Fruit fly (Drosophila melanogaster) whole organism, embryonic: ENCODE data around the gene Fer3HCH.
A peak's percentile ranks its signal among the peaks of the same experiment; 100 is the strongest.

Experiments
- Aef1 ChIP-seq: fragments of 200-800 bp; sonication (Bioruptor generic); IDR thresholded peaks from 3 replicates; pipeline ENCODE4 v1.3.6; 2022; ENCODE audit warnings: missing biosample characterization, missing genetic modification characterization
- CG10431 ChIP-seq: fragments of 200-800 bp; sonication (Bioruptor generic); optimal IDR thresholded peaks from 3 replicates; lab custom pipeline; 2018; ENCODE audit warnings: missing biosample characterization, mild to moderate bottlenecking, missing genetic modification characterization
- CG10462 ChIP-seq: fragments of 200-800 bp; sonication (Bioruptor generic); optimal IDR thresholded peaks from 2 replicates; lab custom pipeline; 2016; ENCODE audit warnings: missing biosample characterization, missing genetic modification characterization
- CG11696 ChIP-seq: fragments of 200-800 bp; sonication (Bioruptor generic); IDR thresholded peaks from 2 replicates; pipeline ENCODE4 v1.3.6; 2022; ENCODE audit warnings: missing biosample characterization, missing genetic modification characterization
- CG11723 ChIP-seq: fragments of 200-800 bp; sonication (Bioruptor generic); optimal IDR thresholded peaks from 2 replicates; lab custom pipeline; 2017; ENCODE audit warnings: missing biosample characterization, mild to moderate bottlenecking, missing genetic modification characterization
- CG2129 ChIP-seq: fragments of 200-800 bp; sonication (Bioruptor generic); IDR thresholded peaks from 2 replicates; pipeline ENCODE4 v1.3.6; 2022; ENCODE audit warnings: missing biosample characterization, missing genetic modification characterization; ENCODE audit not compliant: partially characterized antibody
- CG30020 ChIP-seq: fragments of 200-800 bp; optimal IDR thresholded peaks from 2 replicates; lab custom pipeline; 2019; ENCODE audit warnings: missing biosample characterization, mild to moderate bottlenecking, missing genetic modification characterization, moderate library complexity
- CG31441 ChIP-seq: fragments of 200-800 bp; sonication (Bioruptor generic); IDR thresholded peaks from 2 replicates; pipeline ENCODE4 v1.3.6; 2022; ENCODE audit warnings: missing biosample characterization, missing genetic modification characterization
- CG32772 ChIP-seq: fragments of 200-800 bp; sonication (Bioruptor generic); IDR thresholded peaks from 2 replicates; pipeline ENCODE4 v1.3.6; 2022; ENCODE audit warnings: missing biosample characterization, missing genetic modification characterization
- CG42726 ChIP-seq: fragments of 200-800 bp; sonication (Bioruptor generic); IDR thresholded peaks from 2 replicates; pipeline ENCODE4 v1.3.6; 2022; ENCODE audit warnings: missing biosample characterization, missing genetic modification characterization; ENCODE audit not compliant: partially characterized antibody
- CG7963 ChIP-seq: fragments of 200-800 bp; sonication (Bioruptor generic); IDR thresholded peaks from 3 replicates; pipeline ENCODE4 v1.3.6; 2022; ENCODE audit warnings: missing biosample characterization, missing genetic modification characterization; ENCODE audit not compliant: partially characterized antibody
- CG8924 ChIP-seq: fragments of 200-800 bp; optimal IDR thresholded peaks from 3 replicates; lab custom pipeline; 2019; ENCODE audit warnings: missing biosample characterization, mild to moderate bottlenecking, missing genetic modification characterization, moderate library complexity
- CG9437 ChIP-seq: fragments of 200-800 bp; sonication (Bioruptor generic); optimal IDR thresholded peaks from 2 replicates; lab custom pipeline; 2018; ENCODE audit warnings: missing biosample characterization, mild to moderate bottlenecking, missing genetic modification characterization
- CG9609 ChIP-seq: fragments of 200-800 bp; sonication (Bioruptor generic); optimal IDR thresholded peaks from 3 replicates; lab custom pipeline; 2016; ENCODE audit warnings: missing biosample characterization, missing genetic modification characterization
- Fer1 ChIP-seq: fragments of 200-800 bp; sonication (Bioruptor generic); optimal IDR thresholded peaks from 2 replicates; lab custom pipeline; 2017; ENCODE audit warnings: missing biosample characterization, mild to moderate bottlenecking, missing genetic modification characterization
- Gsc ChIP-seq: fragments of 200-800 bp; sonication (Bioruptor generic); IDR thresholded peaks from 2 replicates; pipeline ENCODE4 v1.3.6; 2022; ENCODE audit warnings: missing biosample characterization, missing genetic modification characterization
- Gug ChIP-seq: fragments of 200-800 bp; sonication (Bioruptor generic); IDR thresholded peaks from 4 replicates; pipeline ENCODE4 v1.3.6; 2022; ENCODE audit warnings: missing biosample characterization, missing genetic modification characterization
- HLH3B ChIP-seq: fragments of 200-800 bp; sonication (Bioruptor generic); IDR thresholded peaks from 2 replicates; pipeline ENCODE4 v1.3.6; 2022; ENCODE audit warnings: missing biosample characterization, missing genetic modification characterization
- Mrtf ChIP-seq: fragments of 200-800 bp; sonication (Bioruptor generic); IDR thresholded peaks from 3 replicates; pipeline ENCODE4 v1.3.6; 2022; ENCODE audit warnings: missing biosample characterization, missing genetic modification characterization
- Ptx1 ChIP-seq: fragments of 200-800 bp; sonication (Bioruptor generic); IDR thresholded peaks from 2 replicates; pipeline ENCODE4 v1.3.6; 2022; ENCODE audit warnings: missing biosample characterization, missing genetic modification characterization
- Ravus ChIP-seq: fragments of 200-800 bp; sonication (Bioruptor generic); IDR thresholded peaks from 2 replicates; pipeline ENCODE4 v1.3.6; 2022; ENCODE audit warnings: missing biosample characterization, missing genetic modification characterization
- Rx ChIP-seq: fragments of 200-800 bp; sonication (Bioruptor generic); IDR thresholded peaks from 2 replicates; pipeline ENCODE4 v1.3.6; 2022; ENCODE audit warnings: missing biosample characterization, missing genetic modification characterization
- Six4 ChIP-seq: fragments of 200-800 bp; sonication (Bioruptor generic); optimal IDR thresholded peaks from 2 replicates; lab custom pipeline; 2016; ENCODE audit warnings: missing biosample characterization, missing genetic modification characterization
- Sry-β ChIP-seq: fragments of 200-800 bp; sonication (Bioruptor generic); optimal IDR thresholded peaks from 2 replicates; lab custom pipeline; 2018; ENCODE audit warnings: missing biosample characterization, mild to moderate bottlenecking, missing genetic modification characterization, moderate library complexity
- Ssrp ChIP-seq: fragments of 200-800 bp; sonication (Bioruptor generic); optimal IDR thresholded peaks from 2 replicates; lab custom pipeline; 2018; ENCODE audit warnings: missing biosample characterization, mild to moderate bottlenecking, missing genetic modification characterization, moderate library complexity
- Tbp ChIP-seq: fragments of >200 bp; optimal IDR thresholded peaks from 2 replicates; lab custom pipeline; 2018; ENCODE audit warnings: missing biosample characterization, missing genetic modification characterization
- al ChIP-seq: fragments of 200-800 bp; sonication (Bioruptor generic); IDR thresholded peaks from 2 replicates; pipeline ENCODE4 v1.3.6; 2022; ENCODE audit warnings: missing biosample characterization, missing genetic modification characterization
- bab2 ChIP-seq: fragments of 200-800 bp; sonication (Bioruptor generic); optimal IDR thresholded peaks from 2 replicates; lab custom pipeline; 2016; ENCODE audit warnings: missing biosample characterization, missing genetic modification characterization
- bbx ChIP-seq: fragments of 200-800 bp; sonication (Bioruptor generic); IDR thresholded peaks from 2 replicates; pipeline ENCODE4 v1.3.6; 2022; ENCODE audit warnings: missing biosample characterization, missing genetic modification characterization; ENCODE audit not compliant: partially characterized antibody
- br ChIP-seq: fragments of >200 bp; optimal IDR thresholded peaks from 2 replicates; lab custom pipeline; 2017
- btn ChIP-seq: fragments of 200-800 bp; sonication (Bioruptor generic); optimal IDR thresholded peaks from 2 replicates; lab custom pipeline; 2016; ENCODE audit warnings: missing biosample characterization, missing genetic modification characterization
- cato ChIP-seq: fragments of 200-800 bp; sonication (Bioruptor generic); optimal IDR thresholded peaks from 2 replicates; lab custom pipeline; 2016; ENCODE audit warnings: missing biosample characterization, missing genetic modification characterization, borderline replicate concordance
- caup ChIP-seq: fragments of 200-800 bp; sonication (Bioruptor generic); optimal IDR thresholded peaks from 3 replicates; lab custom pipeline; 2017; ENCODE audit warnings: missing biosample characterization, mild to moderate bottlenecking, missing genetic modification characterization, moderate library complexity; ENCODE audit not compliant: severe bottlenecking
- corto ChIP-seq: fragments of 200-800 bp; sonication (Bioruptor generic); optimal IDR thresholded peaks from 2 replicates; lab custom pipeline; 2016; ENCODE audit warnings: missing biosample characterization, mild to moderate bottlenecking, missing genetic modification characterization, moderate library complexity
- dpn ChIP-seq, 2 experiments: fragments of 200-800 bp; sonication (Bioruptor generic); optimal IDR thresholded peaks; 3 replicates each; lab custom pipeline; 2016; ENCODE audit warnings: missing biosample characterization in 2 of 2, missing genetic modification characterization in 2 of 2
- grn ChIP-seq: fragments of 200-800 bp; sonication (Bioruptor generic); optimal IDR thresholded peaks from 3 replicates; lab custom pipeline; 2017; ENCODE audit warnings: missing biosample characterization, missing genetic modification characterization
- gt ChIP-seq: fragments of 200-800 bp; sonication (Bioruptor generic); IDR thresholded peaks from 2 replicates; pipeline ENCODE4 v1.3.6; 2022; ENCODE audit warnings: missing biosample characterization, missing genetic modification characterization
- lbe ChIP-seq: fragments of 200-800 bp; sonication (Bioruptor generic); optimal IDR thresholded peaks from 2 replicates; lab custom pipeline; 2016; ENCODE audit warnings: missing biosample characterization, mild to moderate bottlenecking, missing genetic modification characterization
- mam ChIP-seq: fragments of 200-800 bp; sonication (Bioruptor generic); optimal IDR thresholded peaks from 3 replicates; lab custom pipeline; 2016; ENCODE audit warnings: missing biosample characterization, missing genetic modification characterization
- nerfin-2 ChIP-seq: fragments of 200-800 bp; sonication (Bioruptor generic); IDR thresholded peaks from 2 replicates; pipeline ENCODE4 v1.3.6; 2022; ENCODE audit warnings: missing biosample characterization, missing genetic modification characterization; ENCODE audit not compliant: partially characterized antibody
- org-1 ChIP-seq: fragments of 200-800 bp; sonication (Bioruptor generic); optimal IDR thresholded peaks from 2 replicates; lab custom pipeline; 2017; ENCODE audit warnings: missing biosample characterization, missing genetic modification characterization
- otp ChIP-seq: fragments of 200-800 bp; sonication (Bioruptor generic); IDR thresholded peaks from 3 replicates; pipeline ENCODE4, ENCODE4 v1.3.6; 2022; ENCODE audit warnings: missing biosample characterization, missing genetic modification characterization
- pan ChIP-seq, 4 experiments: fragments of >200 bp in 3 of 4; fragments of 200-800 bp in 1 of 4; sonication (Bioruptor generic) in 1 of 4; optimal IDR thresholded peaks in 3 of 4; IDR thresholded peaks in 1 of 4; 2 replicates each; pipeline versions ENCODE4 v1.3.6 to Lab custom; 2017 to 2022; ENCODE audit warnings: missing biosample characterization in 2 of 4, missing genetic modification characterization in 2 of 4, mixed read lengths in 1 of 4
- prd ChIP-seq, 3 experiments: fragments of >200 bp in 2 of 3; fragments of 200-800 bp in 1 of 3; sonication (Bioruptor generic) in 1 of 3; optimal IDR thresholded peaks in 2 of 3; IDR thresholded peaks in 1 of 3; 2 replicates in 2 of 3; 3 replicates in 1 of 3; pipeline versions ENCODE4 v1.3.6 to Lab custom; 2017 to 2022; ENCODE audit warnings: missing biosample characterization in 1 of 3, missing genetic modification characterization in 1 of 3
- pzg ChIP-seq: fragments of 200-800 bp; sonication (Bioruptor generic); optimal IDR thresholded peaks from 3 replicates; lab custom pipeline; 2018; ENCODE audit warnings: missing biosample characterization, mild to moderate bottlenecking, missing genetic modification characterization, moderate library complexity
- scrt ChIP-seq: fragments of 200-800 bp; sonication (Bioruptor generic); optimal IDR thresholded peaks from 2 replicates; lab custom pipeline; 2018; ENCODE audit warnings: missing biosample characterization, mild to moderate bottlenecking, missing genetic modification characterization, moderate library complexity
- sna ChIP-seq: fragments of 200-800 bp; sonication (Bioruptor generic); IDR thresholded peaks from 2 replicates; pipeline ENCODE4 v1.3.6; 2022; ENCODE audit warnings: missing biosample characterization, missing genetic modification characterization; ENCODE audit not compliant: partially characterized antibody
- twi ChIP-seq: fragments of 200-800 bp; optimal IDR thresholded peaks from 2 replicates; lab custom pipeline; 2019; ENCODE audit warnings: missing biosample characterization, mild to moderate bottlenecking, missing genetic modification characterization, moderate library complexity
- usp ChIP-seq: fragments of >200 bp; optimal IDR thresholded peaks from 2 replicates; lab custom pipeline; 2017; ENCODE audit warnings: missing biosample characterization, missing genetic modification characterization
- zfh2 ChIP-seq: fragments of 200-800 bp; sonication (Bioruptor generic); optimal IDR thresholded peaks from 2 replicates; lab custom pipeline; 2016; ENCODE audit warnings: missing biosample characterization, missing genetic modification characterization

The Fer3HCH gene

dm6 chrX:13112238-13112829, 4.3 kb upstream of the Fer3HCH start, which contains the start of gene Chpf (continued):
- TF ChIP-seq Mrtf: no peak
- peak; percentile 87 for TF ChIP-seq CG7963 (GFP tag; lab: Robert Waterston, UW)
- peak; percentile 59; the same call in 1 of the 2 replicates for TF ChIP-seq sna (GFP tag; lab: Robert Waterston, UW)
- no peak for TF ChIP-seq Sry-β (GFP tag; lab: Kevin White, UChicago)
- TF ChIP-seq mam (GFP tag; lab: Kevin White, UChicago): peak; percentile 27
- peak; percentile 63 for TF ChIP-seq CG30020
- no peak for TF ChIP-seq CG10431 (GFP tag; lab: Kevin White, UChicago)
- TF ChIP-seq br (lab: Kevin White, UChicago): no peak
- no peak for TF ChIP-seq CG32772 (GFP tag; lab: Robert Waterston, UW)
- no peak for TF ChIP-seq Six4 (GFP tag; lab: Kevin White, UChicago)
- TF ChIP-seq pzg (GFP tag; lab: Kevin White, UChicago): peak; percentile 53
- TF ChIP-seq CG9609 (GFP tag; lab: Kevin White, UChicago): no peak
- no peak for TF ChIP-seq zfh2 (GFP tag; lab: Kevin White, UChicago)
- no peak for TF ChIP-seq caup (GFP tag; lab: Kevin White, UChicago)
- no peak for TF ChIP-seq corto (GFP tag; lab: Kevin White, UChicago)
- TF ChIP-seq btn: no peak
- TF ChIP-seq grn (GFP tag; lab: Kevin White, UChicago): no peak
- no peak for TF ChIP-seq CG11723 (GFP tag; lab: Kevin White, UChicago)
- no peak for TF ChIP-seq CG11696
- no peak for TF ChIP-seq Rx (GFP tag; lab: Robert Waterston, UW)
- no peak for TF ChIP-seq pan (optimal IDR thresholded peaks at IDR 0.05; lab: Kevin White, UChicago)
- peak in 1 of 2 experiments; percentile 28 for TF ChIP-seq pan (GFP tag; optimal IDR thresholded peaks at IDR 0.05 in 1 of 2, IDR thresholded peaks at IDR 0.05 in 1 of 2)
- TF ChIP-seq CG8924 (tag; lab: Kevin White, UChicago): no peak
- TF ChIP-seq gt (GFP tag; lab: Robert Waterston, UW): no peak
- TF ChIP-seq CG10462: no peak
- no peak for TF ChIP-seq CG2129 (GFP tag; lab: Robert Waterston, UW)
- TF ChIP-seq CG31441 (GFP tag; lab: Robert Waterston, UW): no peak
- no peak for TF ChIP-seq al
- TF ChIP-seq Fer1 (GFP tag; lab: Kevin White, UChicago): no peak
- TF ChIP-seq CG42726 (GFP tag; lab: Robert Waterston, UW): peak; percentile 81
- no peak for TF ChIP-seq cato (GFP tag; lab: Kevin White, UChicago)
- no peak for TF ChIP-seq Aef1
- TF ChIP-seq org-1: no peak
- TF ChIP-seq Tbp (GFP tag; lab: Kevin White, UChicago): no peak
- TF ChIP-seq otp (GFP tag; lab: Robert Waterston, UW): no peak
- peak; percentile 89 for TF ChIP-seq bbx
- peak; percentile 84 for TF ChIP-seq nerfin-2
- no peak for TF ChIP-seq prd (optimal IDR thresholded peaks at IDR 0.05; lab: Kevin White, UChicago)
- TF ChIP-seq prd (GFP tag; IDR thresholded peaks at IDR 0.05; lab: Robert Waterston, UW): peak; percentile 38; the same call in 1 of the 3 replicates
- peak; percentile 18 for TF ChIP-seq scrt
- peak; percentile 4; the same call in 1 of the 4 replicates for TF ChIP-seq Gug (GFP tag; lab: Robert Waterston, UW)
- TF ChIP-seq Gsc: no peak
- peak; percentile 32; the same call in 1 of the 2 replicates for TF ChIP-seq Ptx1 (GFP tag; lab: Robert Waterston, UW)
- no peak for TF ChIP-seq Ssrp (tag; lab: Kevin White, UChicago)
- no peak for TF ChIP-seq usp (GFP tag; lab: Kevin White, UChicago)
- no peak for TF ChIP-seq dpn (GFP tag; optimal IDR thresholded peaks at IDR 0.05; lab: Kevin White, UChicago)
- peak; percentile 5 for TF ChIP-seq bab2
- TF ChIP-seq twi (tag; lab: Kevin White, UChicago): no peak
- no peak for TF ChIP-seq CG9437
- TF ChIP-seq HLH3B (GFP tag; lab: Robert Waterston, UW): no peak
- TF ChIP-seq lbe (GFP tag; lab: Kevin White, UChicago): no peak
- TF ChIP-seq Ravus (GFP tag; lab: Robert Waterston, UW): no peak
